Worm (Caenorhabditis elegans) whole organism, mixed stage, embryonic: Measurements from ENCODE around the gene frm-7.

Experiments
- elt-1 ChIP-seq: sonication (generic microtip); optimal IDR thresholded peaks from 2 replicates; lab custom pipeline; 2017; ENCODE audit warnings: missing genetic modification characterization, mild to moderate bottlenecking, missing compliant biosample characterization, antibody characterized with exemption, moderate library complexity, borderline replicate concordance; ENCODE audit not compliant: insufficient read depth
- lin-13 ChIP-seq: fragments of 150-350 bp; optimal IDR thresholded peaks from 2 replicates; lab custom pipeline; 2014; ENCODE audit warnings: missing biosample characterization, missing genetic modification characterization
- snpc-4 ChIP-seq: fragments of 150-350 bp; optimal IDR thresholded peaks from 2 replicates; lab custom pipeline; 2014; ENCODE audit warnings: missing biosample characterization, missing genetic modification characterization
- unc-62 ChIP-seq: fragments of 150-350 bp; optimal IDR thresholded peaks from 2 replicates; lab custom pipeline; 2014; ENCODE audit warnings: missing biosample characterization, missing genetic modification reagents, missing genetic modification characterization

DNA sequence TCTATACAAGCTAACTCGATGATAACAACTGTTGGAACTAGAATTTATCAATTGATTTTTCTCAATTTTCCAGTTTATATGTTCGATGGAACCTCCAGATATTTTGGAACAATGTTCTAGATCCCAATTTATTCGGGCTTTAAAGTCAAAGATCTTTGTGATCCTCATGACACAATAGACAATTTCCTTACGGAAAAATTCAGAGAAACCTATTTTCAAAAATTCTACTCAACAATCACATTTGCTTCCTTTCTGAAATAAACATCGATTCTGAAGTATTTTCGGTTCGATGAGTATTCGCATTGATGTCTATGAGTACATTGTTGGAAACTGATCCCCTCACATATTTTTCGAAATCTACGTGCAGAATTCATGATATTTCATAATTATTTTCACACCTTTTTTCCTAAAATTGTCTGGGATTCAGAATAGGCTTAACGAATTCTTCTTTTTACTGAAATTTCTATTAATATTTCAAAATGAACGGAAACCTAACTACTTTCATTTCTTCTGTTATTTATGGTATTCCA is 4.8 kb downstream of the frm-7 start, which contains the start of gene srg-45:
- no peak for TF ChIP-seq elt-1 (tag; lab: Kevin White, UChicago)
- no peak for TF ChIP-seq unc-62 (GFP tag; lab: Kevin White, UChicago)
- TF ChIP-seq lin-13 (tag; lab: Kevin White, UChicago) = no peak
- no peak for TF ChIP-seq snpc-4 (tag; lab: Kevin White, UChicago)
